Worm (Caenorhabditis elegans): ENCODE results near the gene F17C11.6.

- TF ChIP-seq unc-62 (GFP tag; optimal IDR thresholded peaks at IDR 0.05) = no peak
- no peak for TF ChIP-seq egl-27 (tag; optimal IDR thresholded peaks at IDR 0.05)
- no peak for TF ChIP-seq nhr-76 (tag; optimal IDR thresholded peaks at IDR 0.05)
- no peak for TF ChIP-seq ama-1 (optimal IDR thresholded peaks at IDR 0.05)
- no peak for TF ChIP-seq daf-12 (tag; optimal IDR thresholded peaks at IDR 0.05)
- no peak for TF ChIP-seq skn-1 (tag; optimal IDR thresholded peaks at IDR 0.05)
- no peak for TF ChIP-seq nhr-77 (tag; optimal IDR thresholded peaks at IDR 0.05)
- no peak for TF ChIP-seq ZK546.5 (tag; optimal IDR thresholded peaks at IDR 0.05)
- peak; percentile 32 for TF ChIP-seq pqm-1 (tag; optimal IDR thresholded peaks at IDR 0.05)
- TF ChIP-seq ceh-9 (tag; optimal IDR thresholded peaks at IDR 0.05) = no peak
- no peak for TF ChIP-seq jun-1 (tag; optimal IDR thresholded peaks at IDR 0.05)
Observed at ce11 chrV:10955681-10956476, 958 bp downstream of the F17C11.6 start, which contains the start of gene F17C11.13.
